Worm (Caenorhabditis elegans) whole organism, L2 larva: Measurements from ENCODE around the gene hrg-5.

Experiments used
- ZK546.5 ChIP-seq: sonication (generic microtip); optimal IDR thresholded peaks from 2 replicates; lab custom pipeline; 2017; ENCODE audit warnings: missing biosample characterization, missing genetic modification characterization
- alr-1 ChIP-seq: fragments of 150-350 bp; optimal IDR thresholded peaks from 2 replicates; lab custom pipeline; 2014; ENCODE audit warnings: missing biosample characterization, missing genetic modification characterization
- ama-1 ChIP-seq: fragments of 150-350 bp; optimal IDR thresholded peaks from 2 replicates; lab custom pipeline; 2018; ENCODE audit warnings: inconsistent platforms
- ceh-82 ChIP-seq: fragments of 150-350 bp; optimal IDR thresholded peaks from 2 replicates; lab custom pipeline; 2014; ENCODE audit warnings: missing biosample characterization, missing genetic modification characterization
- elt-1 ChIP-seq: fragments of 150-350 bp; optimal IDR thresholded peaks from 2 replicates; lab custom pipeline; 2014; ENCODE audit warnings: missing biosample characterization, missing genetic modification characterization
- elt-3 ChIP-seq: sonication (generic microtip); optimal IDR thresholded peaks from 2 replicates; lab custom pipeline; 2017; ENCODE audit warnings: missing biosample characterization, missing genetic modification characterization
- lin-39 ChIP-seq: fragments of 150-350 bp; optimal IDR thresholded peaks from 2 replicates; lab custom pipeline; 2014; ENCODE audit warnings: missing biosample characterization, missing genetic modification reagents, missing genetic modification characterization
- lsy-2 ChIP-seq, 2 experiments: fragments of 150-350 bp in 1 of 2; sonication (generic microtip) in 1 of 2; optimal IDR thresholded peaks; 2 replicates each; lab custom pipeline; 2014 to 2017; ENCODE audit warnings: missing biosample characterization in 2 of 2, missing genetic modification characterization in 2 of 2
- nhr-25 ChIP-seq: fragments of 150-350 bp; sonication (generic microtip); optimal IDR thresholded peaks from 3 replicates; lab custom pipeline; 2014; ENCODE audit warnings: missing biosample characterization, missing genetic modification characterization
- unc-39 ChIP-seq: fragments of 150-350 bp; optimal IDR thresholded peaks from 2 replicates; lab custom pipeline; 2014; ENCODE audit warnings: missing biosample characterization, missing genetic modification characterization
- unc-55 ChIP-seq: fragments of 150-350 bp; sonication (generic microtip); optimal IDR thresholded peaks from 3 replicates; lab custom pipeline; 2014; ENCODE audit warnings: missing biosample characterization, missing genetic modification reagents, missing genetic modification characterization
- unc-62 ChIP-seq: fragments of 150-350 bp; optimal IDR thresholded peaks from 2 replicates; lab custom pipeline; 2014; ENCODE audit warnings: missing biosample characterization, missing genetic modification reagents, missing genetic modification characterization

- TF ChIP-seq unc-39 (tag; lab: Kevin White, UChicago) (no peak), ama-1 (lab: Kevin White, UChicago) (no peak), lin-39 (tag; lab: Kevin White, UChicago) (no peak), elt-1 (tag; lab: Kevin White, UChicago) (no peak), elt-3 (tag; lab: Kevin White, UChicago) (no peak), ZK546.5 (tag; lab: Kevin White, UChicago) (no peak), alr-1 (tag; lab: Kevin White, UChicago) (no peak), unc-55 (GFP tag; lab: Kevin White, UChicago) (no peak), nhr-25 (no peak), unc-62 (GFP tag; lab: Kevin White, UChicago) (no peak), ceh-82 (tag; lab: Kevin White, UChicago) (no peak), lsy-2 (tag; optimal IDR thresholded peaks at IDR 0.05; lab: Kevin White, UChicago) (no peak)
Observed at ce11 chrIV:11025941-11026340, 3.3 kb downstream of the hrg-5 start.
